Worm (Caenorhabditis elegans): ENCODE measurements around the gene bgal-2.

DNA sequence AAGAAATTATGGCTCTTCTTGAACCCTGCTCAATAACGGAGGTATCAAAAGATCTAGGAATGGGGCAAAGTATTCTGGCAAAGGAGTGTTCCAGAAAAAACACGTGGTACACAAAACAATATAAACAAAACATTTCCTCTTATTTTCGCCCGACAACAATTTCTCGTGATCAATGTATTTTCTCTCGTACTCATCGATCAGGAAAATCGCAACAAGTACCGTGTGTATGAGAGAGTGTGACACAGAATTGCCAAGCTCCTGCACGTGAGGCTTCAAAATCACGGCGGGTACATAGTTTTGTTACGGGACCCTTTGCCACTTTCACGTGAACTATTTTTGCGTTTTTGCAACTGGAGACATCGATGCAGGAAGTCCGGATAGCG is 43.2 kb upstream of the bgal-2 start:
- TF ChIP-seq pqm-1 (tag; optimal IDR thresholded peaks at IDR 0.05) (no peak), unc-30 (tag; optimal IDR thresholded peaks at IDR 0.05) (no peak), ceh-90 (tag; optimal IDR thresholded peaks at IDR 0.05) (no peak), unc-130 (tag; optimal IDR thresholded peaks at IDR 0.05) (peak; percentile 92)

Measured in whole organism, L1 larva.